Worm (Caenorhabditis elegans): ENCODE results near the gene Y66A7A.7.

DNA sequence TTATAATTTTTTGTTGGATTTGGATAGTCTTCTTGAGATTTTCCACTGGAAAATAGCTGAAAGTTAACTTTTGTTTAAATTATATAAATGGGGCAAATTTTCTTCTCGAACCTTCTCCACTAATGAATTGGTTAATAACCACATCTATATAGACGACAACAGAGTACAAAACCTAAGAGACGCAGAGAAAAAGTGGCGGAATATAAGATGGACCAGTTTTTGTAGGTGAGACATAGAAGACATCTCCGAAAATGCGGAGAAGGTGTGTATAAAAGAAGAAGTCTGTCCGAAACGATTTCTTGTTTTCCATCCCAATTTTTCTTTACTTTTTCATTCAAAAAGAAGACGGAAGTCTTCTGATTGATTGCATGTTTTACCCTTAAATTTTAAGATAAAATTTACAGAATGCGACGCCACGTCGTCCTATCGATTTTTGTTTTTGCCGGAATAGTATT is 4.4 kb downstream of the Y66A7A.7 start, which contains the start of gene gly-8:
- no peak for TF ChIP-seq fos-1 (tag; optimal IDR thresholded peaks at IDR 0.05)
- TF ChIP-seq efl-3 (GFP tag; optimal IDR thresholded peaks at IDR 0.05): no peak
- no peak for TF ChIP-seq mab-9 (GFP tag; IDR thresholded peaks at IDR 0.05)
- no peak for TF ChIP-seq jun-1 (tag; optimal IDR thresholded peaks at IDR 0.05)
- TF ChIP-seq unc-62 (GFP tag; optimal IDR thresholded peaks at IDR 0.05): no peak
- no peak for TF ChIP-seq xbp-1 (tag; optimal IDR thresholded peaks at IDR 0.05)
- no peak for TF ChIP-seq sox-4 (tag; optimal IDR thresholded peaks at IDR 0.05)
- no peak for TF ChIP-seq unc-86 (tag; optimal IDR thresholded peaks at IDR 0.05)
- no peak for TF ChIP-seq fkh-4 (tag; optimal IDR thresholded peaks at IDR 0.05; ENCODE audit: borderline replicate concordance)
- TF ChIP-seq vab-15 (tag; optimal IDR thresholded peaks at IDR 0.05): no peak
- TF ChIP-seq ztf-4 (tag; optimal IDR thresholded peaks at IDR 0.05): no peak
- TF ChIP-seq nhr-28 (tag; optimal IDR thresholded peaks at IDR 0.05): no peak
- no peak for TF ChIP-seq pqm-1 (tag; optimal IDR thresholded peaks at IDR 0.05)
- no peak for TF ChIP-seq zip-4 (GFP tag; optimal IDR thresholded peaks at IDR 0.05)

All from whole organism, L1 larva.